Worm (Caenorhabditis elegans) whole organism, L4 larva: Measurements from ENCODE around the gene F37C4.6.

Experiments used
- Y105C5A.15 ChIP-seq: fragments of 200-800 bp; sonication (Bioruptor generic); IDR thresholded peaks from 2 replicates; pipeline ENCODE4 v1.3.6; 2022; ENCODE audit warnings: missing genetic modification characterization, missing compliant biosample characterization
- aha-1 ChIP-seq: fragments of 150-350 bp; peaks from one replicate; lab custom pipeline; 2014; ENCODE audit warnings: missing biosample characterization, missing genetic modification characterization
- dpl-1 ChIP-seq: fragments of 150-350 bp; optimal IDR thresholded peaks from 2 replicates; lab custom pipeline; 2014; ENCODE audit warnings: missing biosample characterization, missing genetic modification reagents, missing genetic modification characterization
- egl-43 ChIP-seq: fragments of 200-800 bp; sonication (Bioruptor generic); IDR thresholded peaks from 2 replicates; pipeline ENCODE4 v1.3.6; 2022; ENCODE audit warnings: missing genetic modification reagents, missing genetic modification characterization, missing compliant biosample characterization
- fkh-10 ChIP-seq: fragments of 150-350 bp; optimal IDR thresholded peaks from 2 replicates; lab custom pipeline; 2014; ENCODE audit warnings: missing biosample characterization, missing genetic modification reagents, missing genetic modification characterization
- jun-1 ChIP-seq: fragments of 150-350 bp; optimal IDR thresholded peaks from 2 replicates; lab custom pipeline; 2014; ENCODE audit warnings: missing biosample characterization, missing genetic modification reagents, missing genetic modification characterization
- lim-7 ChIP-seq: fragments of 200-800 bp; sonication (Bioruptor generic); IDR thresholded peaks from 2 replicates; pipeline ENCODE4 v1.3.6; 2022; ENCODE audit warnings: missing genetic modification characterization, missing compliant biosample characterization
- lin-39 ChIP-seq: fragments of 150-350 bp; optimal IDR thresholded peaks from 2 replicates; lab custom pipeline; 2014; ENCODE audit warnings: missing biosample characterization, missing genetic modification reagents, missing genetic modification characterization
- nhr-10 ChIP-seq: fragments of 150-350 bp; optimal IDR thresholded peaks from 2 replicates; lab custom pipeline; 2014; ENCODE audit warnings: missing biosample characterization, missing genetic modification characterization
- nhr-111 ChIP-seq: fragments of 200-800 bp; sonication (Bioruptor generic); optimal IDR thresholded peaks from 2 replicates; lab custom pipeline; 2018; ENCODE audit warnings: mild to moderate bottlenecking, missing genetic modification characterization, missing compliant biosample characterization
- nhr-41 ChIP-seq: fragments of 200-800 bp; sonication (Bioruptor generic); IDR thresholded peaks from 2 replicates; pipeline ENCODE4 v1.3.6; 2022; ENCODE audit warnings: missing genetic modification reagents, missing genetic modification characterization, missing compliant biosample characterization
- unc-39 ChIP-seq: sonication (generic microtip); optimal IDR thresholded peaks from 2 replicates; lab custom pipeline; 2017; ENCODE audit warnings: missing biosample characterization, missing genetic modification characterization

ce11 chrIV:3907506-3908188, 29.5 kb upstream of the F37C4.6 start, which contains the start of the genes F56D6.22 and F56D6.12:
- TF ChIP-seq Y105C5A.15 (GFP tag; lab: Robert Waterston, UW) (no peak), jun-1 (tag; lab: Kevin White, UChicago) (no peak), egl-43 (no peak), unc-39 (no peak), aha-1 (tag; lab: Kevin White, UChicago) (no peak), nhr-10 (tag; lab: Kevin White, UChicago) (no peak), dpl-1 (GFP tag; lab: Kevin White, UChicago) (no peak), nhr-111 (GFP tag; lab: Kevin White, UChicago) (no peak), nhr-41 (no peak), fkh-10 (no peak), lim-7 (GFP tag; lab: Robert Waterston, UW) (no peak), lin-39 (tag; lab: Kevin White, UChicago) (no peak)
